Fruit fly (Drosophila melanogaster) whole organism, prepupa: ENCODE measurements around the gene Ndc1.

Experiments used
- CG1621 ChIP-seq: fragments of 200-800 bp; sonication (Bioruptor generic); optimal IDR thresholded peaks from 3 replicates; lab custom pipeline; 2018; ENCODE audit warnings: missing biosample characterization, mild to moderate bottlenecking, missing genetic modification characterization
- CG16779 ChIP-seq: fragments of 200-800 bp; sonication (Bioruptor generic); optimal IDR thresholded peaks from 3 replicates; lab custom pipeline; 2017; ENCODE audit warnings: missing biosample characterization, mild to moderate bottlenecking, missing genetic modification characterization
- CG3032 ChIP-seq: fragments of 200-800 bp; optimal IDR thresholded peaks from 2 replicates; lab custom pipeline; 2019; ENCODE audit warnings: missing biosample characterization, mild to moderate bottlenecking, missing genetic modification characterization, moderate library complexity
- CG6792 ChIP-seq: fragments of 200-800 bp; sonication (Bioruptor generic); optimal IDR thresholded peaks from 3 replicates; lab custom pipeline; 2016; ENCODE audit warnings: missing biosample characterization, missing genetic modification characterization
- CG6808 ChIP-seq: fragments of 200-800 bp; sonication (Bioruptor generic); optimal IDR thresholded peaks from 3 replicates; lab custom pipeline; 2017; ENCODE audit warnings: missing biosample characterization, missing genetic modification characterization, mild to moderate bottlenecking, moderate library complexity, missing genetic modification reagents
- CG6854 ChIP-seq: fragments of 200-800 bp; sonication (Bioruptor generic); optimal IDR thresholded peaks from 2 replicates; lab custom pipeline; 2017; ENCODE audit warnings: missing biosample characterization, mild to moderate bottlenecking, missing genetic modification characterization
- CG8119 ChIP-seq: fragments of 200-800 bp; sonication (Bioruptor generic); IDR thresholded peaks from 3 replicates; pipeline ENCODE4 v1.3.6; 2022; ENCODE audit warnings: missing biosample characterization, missing genetic modification characterization
- Lpt ChIP-seq: fragments of 200-800 bp; sonication (Bioruptor generic); optimal IDR thresholded peaks from 3 replicates; lab custom pipeline; 2016; ENCODE audit warnings: missing biosample characterization, missing genetic modification characterization
- OdsH ChIP-seq: fragments of 200-800 bp; sonication (Bioruptor generic); optimal IDR thresholded peaks from 3 replicates; lab custom pipeline; 2016; ENCODE audit warnings: missing biosample characterization, missing genetic modification characterization
- Smox ChIP-seq: fragments of 200-800 bp; sonication (Bioruptor generic); optimal IDR thresholded peaks from 3 replicates; lab custom pipeline; 2016; ENCODE audit warnings: missing biosample characterization, missing genetic modification characterization
- dsx ChIP-seq: fragments of 200-800 bp; optimal IDR thresholded peaks from 3 replicates; lab custom pipeline; 2019; ENCODE audit warnings: missing biosample characterization, mild to moderate bottlenecking, missing genetic modification characterization, moderate library complexity; ENCODE audit not compliant: poor library complexity, severe bottlenecking

dm6 chr3R:23940840-23941364 is 16.7 kb downstream of the Ndc1 start:
- TF ChIP-seq Smox (GFP tag; lab: Kevin White, UChicago) (no peak), CG6792 (GFP tag; lab: Kevin White, UChicago) (no peak), CG6808 (GFP tag; lab: Kevin White, UChicago) (no peak), dsx (GFP tag; lab: Kevin White, UChicago) (no peak), CG3032 (tag; lab: Kevin White, UChicago) (no peak), CG1621 (tag; lab: Kevin White, UChicago) (no peak), Lpt (GFP tag; lab: Kevin White, UChicago) (no peak), CG16779 (tag; lab: Kevin White, UChicago) (no peak), CG8119 (GFP tag; lab: Robert Waterston, UW) (no peak), OdsH (GFP tag; lab: Kevin White, UChicago) (no peak), CG6854 (GFP tag; lab: Kevin White, UChicago) (no peak)
